Worm (Caenorhabditis elegans) whole organism, L1 larva: ENCODE results near the gene W07E6.5.

ENCODE experiments used
- C04F5.9 ChIP-seq: sonication (generic microtip); optimal IDR thresholded peaks from 2 replicates; lab custom pipeline; 2016; ENCODE audit warnings: missing genetic modification characterization, missing compliant biosample characterization
- C16A3.4 ChIP-seq: fragments of 150-350 bp; optimal IDR thresholded peaks from 2 replicates; lab custom pipeline; 2014; ENCODE audit warnings: missing biosample characterization, missing genetic modification characterization
- C34B4.2 ChIP-seq: sonication (generic microtip); optimal IDR thresholded peaks from 2 replicates; lab custom pipeline; 2017; ENCODE audit warnings: mild to moderate bottlenecking, missing genetic modification characterization, missing compliant biosample characterization
- F16B12.6 ChIP-seq: fragments of 150-350 bp; optimal IDR thresholded peaks from 2 replicates; lab custom pipeline; 2014; ENCODE audit warnings: missing biosample characterization, missing genetic modification characterization
- alr-1 ChIP-seq: fragments of 200-800 bp; sonication (Bioruptor generic); optimal IDR thresholded peaks from 2 replicates; lab custom pipeline; 2018; ENCODE audit warnings: borderline replicate concordance, mild to moderate bottlenecking, missing genetic modification characterization, missing compliant biosample characterization
- ceh-82 ChIP-seq, 3 experiments: fragments of 150-350 bp in 1 of 3; sonication (generic microtip) in 2 of 3; optimal IDR thresholded peaks; 2 replicates each; lab custom pipeline; 2014 to 2017; ENCODE audit warnings: missing biosample characterization in 3 of 3, missing genetic modification characterization in 3 of 3
- dpl-1 ChIP-seq, 3 experiments: fragments of 150-350 bp in 2 of 3; sonication (generic microtip) in 1 of 3; optimal IDR thresholded peaks; 2 replicates each; lab custom pipeline; 2014 to 2017; ENCODE audit warnings: missing biosample characterization in 3 of 3, missing genetic modification characterization in 3 of 3, missing genetic modification reagents in 3 of 3
- dsc-1 ChIP-seq: sonication (generic microtip); optimal IDR thresholded peaks from 2 replicates; lab custom pipeline; 2016; ENCODE audit warnings: mild to moderate bottlenecking, missing genetic modification characterization, missing compliant biosample characterization
- efl-1 ChIP-seq, 4 experiments: fragments of 150-350 bp; optimal IDR thresholded peaks in 3 of 4; peaks in 1 of 4; 1 replicate in 1 of 4; 2 replicates in 3 of 4; lab custom pipeline; 2014; ENCODE audit warnings: missing biosample characterization in 2 of 4, missing genetic modification characterization in 2 of 4, missing genetic modification reagents in 2 of 4
- egl-13 ChIP-seq: sonication (generic microtip); optimal IDR thresholded peaks from 2 replicates; lab custom pipeline; 2016; ENCODE audit warnings: missing genotype, missing genetic modification reagents, missing genetic modification characterization, missing compliant biosample characterization
- elt-3 ChIP-seq, 6 experiments: fragments of 150-350 bp in 1 of 6; sonication (generic microtip); optimal IDR thresholded peaks; 2 replicates each; lab custom pipeline; 2017 to 2018; ENCODE audit warnings: missing biosample characterization in 6 of 6, missing genetic modification characterization in 6 of 6, inconsistent platforms in 1 of 6
- ets-5 ChIP-seq: fragments of 200-800 bp; sonication (Bioruptor generic); IDR thresholded peaks from 2 replicates; pipeline ENCODE4 v1.3.6; 2022; ENCODE audit warnings: missing genetic modification characterization, missing compliant biosample characterization
- fkh-10 ChIP-seq: sonication (generic microtip); optimal IDR thresholded peaks from 2 replicates; lab custom pipeline; 2017; ENCODE audit warnings: missing biosample characterization, missing genetic modification reagents, missing genetic modification characterization
- fos-1 ChIP-seq: fragments of 150-350 bp; optimal IDR thresholded peaks from 2 replicates; lab custom pipeline; 2014; ENCODE audit warnings: missing biosample characterization, missing genetic modification characterization
- grh-1 ChIP-seq: fragments of 200-800 bp; sonication (Bioruptor generic); IDR thresholded peaks from 2 replicates; pipeline ENCODE4 v1.3.6; 2022; ENCODE audit warnings: missing genetic modification reagents, missing genetic modification characterization, missing compliant biosample characterization
- hlh-17 ChIP-seq: fragments of 200-800 bp; sonication (Bioruptor generic); optimal IDR thresholded peaks from 2 replicates; lab custom pipeline; 2018; ENCODE audit warnings: missing genetic modification characterization, mild to moderate bottlenecking, missing compliant biosample characterization, moderate library complexity, borderline replicate concordance
- hlh-4 ChIP-seq: sonication (generic microtip); optimal IDR thresholded peaks from 2 replicates; lab custom pipeline; 2016; ENCODE audit warnings: mild to moderate bottlenecking, missing genetic modification characterization, missing compliant biosample characterization
- hpl-2 ChIP-seq: fragments of 150-350 bp; optimal IDR thresholded peaks from 2 replicates; lab custom pipeline; 2014; ENCODE audit warnings: missing biosample characterization, missing genetic modification reagents, missing genetic modification characterization
- lir-3 ChIP-seq: sonication (generic microtip); optimal IDR thresholded peaks from 2 replicates; lab custom pipeline; 2016; ENCODE audit warnings: mild to moderate bottlenecking, missing genetic modification characterization, moderate library complexity, missing compliant biosample characterization; ENCODE audit not compliant: poor library complexity
- lsy-2 ChIP-seq, 2 experiments: fragments of 150-350 bp; optimal IDR thresholded peaks; 2 replicates each; lab custom pipeline; 2014; ENCODE audit warnings: missing biosample characterization in 2 of 2, missing genetic modification characterization in 2 of 2
- mef-2 ChIP-seq: fragments of 150-350 bp; optimal IDR thresholded peaks from 2 replicates; lab custom pipeline; 2014; ENCODE audit warnings: missing biosample characterization, missing genetic modification characterization
- nhr-11 ChIP-seq: fragments of 150-350 bp; optimal IDR thresholded peaks from 2 replicates; lab custom pipeline; 2014; ENCODE audit warnings: missing biosample characterization, missing genetic modification characterization
- nhr-12 ChIP-seq: sonication (generic microtip); optimal IDR thresholded peaks from 2 replicates; lab custom pipeline; 2017; ENCODE audit warnings: missing biosample characterization, missing genetic modification characterization
- nhr-20 ChIP-seq: sonication (generic microtip); optimal IDR thresholded peaks from 2 replicates; lab custom pipeline; 2016; ENCODE audit warnings: mild to moderate bottlenecking, missing genetic modification characterization, missing compliant biosample characterization
- nhr-76 ChIP-seq: sonication (generic microtip); optimal IDR thresholded peaks from 2 replicates; lab custom pipeline; 2017; ENCODE audit warnings: missing biosample characterization, missing genetic modification characterization
- nhr-77 ChIP-seq: fragments of 150-350 bp; optimal IDR thresholded peaks from 2 replicates; lab custom pipeline; 2014; ENCODE audit warnings: missing biosample characterization, missing genetic modification characterization
- nhr-85 ChIP-seq: sonication (generic microtip); peaks from one replicate; lab custom pipeline; 2016; ENCODE audit warnings: missing genetic modification characterization, inconsistent platforms, missing compliant biosample characterization
- nhr-90 ChIP-seq: sonication (generic microtip); optimal IDR thresholded peaks from 2 replicates; lab custom pipeline; 2016; ENCODE audit warnings: mild to moderate bottlenecking, missing genetic modification characterization, missing compliant biosample characterization; ENCODE audit not compliant: poor library complexity
- pax-3 ChIP-seq: fragments of 200-800 bp; sonication (Bioruptor generic); optimal IDR thresholded peaks from 2 replicates; lab custom pipeline; 2018; ENCODE audit warnings: mild to moderate bottlenecking, missing genetic modification characterization, moderate library complexity, missing compliant biosample characterization
- pqm-1 ChIP-seq: sonication (generic microtip); optimal IDR thresholded peaks from 3 replicates; lab custom pipeline; 2017; ENCODE audit warnings: missing biosample characterization, missing genetic modification characterization
- snu-23 ChIP-seq: sonication (generic microtip); optimal IDR thresholded peaks from 2 replicates; lab custom pipeline; 2016; ENCODE audit warnings: missing genetic modification characterization, missing compliant biosample characterization
- sox-4 ChIP-seq: sonication (generic microtip); optimal IDR thresholded peaks from 2 replicates; lab custom pipeline; 2016; ENCODE audit warnings: missing genetic modification characterization, missing compliant biosample characterization
- unc-30 ChIP-seq: sonication (generic microtip); optimal IDR thresholded peaks from 2 replicates; lab custom pipeline; 2017; ENCODE audit warnings: missing biosample characterization, missing genetic modification characterization
- unc-98 ChIP-seq: fragments of 200-800 bp; sonication (Bioruptor generic); IDR thresholded peaks from 2 replicates; pipeline ENCODE4 v1.3.6; 2022; ENCODE audit warnings: missing genetic modification characterization, missing compliant biosample characterization
- vab-15 ChIP-seq: sonication (generic microtip); optimal IDR thresholded peaks from 2 replicates; lab custom pipeline; 2017; ENCODE audit warnings: missing genotype, mild to moderate bottlenecking, missing genetic modification characterization, missing compliant biosample characterization
- xbp-1 ChIP-seq: sonication (generic microtip); optimal IDR thresholded peaks from 2 replicates; lab custom pipeline; 2016; ENCODE audit warnings: missing genetic modification characterization, missing compliant biosample characterization

Gene W07E6.5

ce11 chrII:460835-461234 lies 12.5 kb upstream of the W07E6.5 start, which contains the start of gene W10D9.3:
TSS of gene W10D9.3 (minus strand) at chrII:460935.
- TF ChIP-seq pax-3 (no peak), hlh-4 (tag; lab: Kevin White, UChicago) (no peak), C16A3.4 (tag; lab: Kevin White, UChicago) (no peak), ets-5 (GFP tag; lab: Robert Waterston, UW) (no peak), C34B4.2 (tag; lab: Kevin White, UChicago) (no peak), dsc-1 (tag; lab: Kevin White, UChicago) (no peak), alr-1 (no peak), vab-15 (tag; lab: Kevin White, UChicago) (no peak), elt-3 (tag; optimal IDR thresholded peaks at IDR 0.05; lab: Kevin White, UChicago) (no peak), hpl-2 (no peak), unc-98 (GFP tag; lab: Robert Waterston, UW) (no peak), nhr-77 (tag; lab: Kevin White, UChicago) (no peak), fos-1 (no peak), hlh-17 (GFP tag; lab: Kevin White, UChicago) (no peak), mef-2 (no peak), nhr-20 (no peak), C04F5.9 (no peak), fkh-10 (GFP tag; lab: Kevin White, UChicago) (no peak), snu-23 (GFP tag; lab: Kevin White, UChicago) (no peak)

- TF ChIP-seq xbp-1 (tag; lab: Kevin White, UChicago) (no peak), lsy-2 (tag; optimal IDR thresholded peaks at IDR 0.05; lab: Kevin White, UChicago) (peak; percentile 21 to 69), efl-1 (optimal IDR thresholded peaks at IDR 0.05; lab: Kevin White, UChicago) (no peak), efl-1 (GFP tag; optimal IDR thresholded peaks at IDR 0.05 in 1 of 2; lab: Kevin White, UChicago) (peak in 1 of 2 experiments; percentile 65), pqm-1 (tag; lab: Kevin White, UChicago) (no peak)
Observed at ce11 chrII:461297-461696, 12.0 kb upstream of the W07E6.5 start.

- TF ChIP-seq grh-1: no peak
- TF ChIP-seq elt-3 (tag; optimal IDR thresholded peaks at IDR 0.05; lab: Kevin White, UChicago): no peak
- TF ChIP-seq nhr-77 (tag; lab: Kevin White, UChicago): no peak
- no peak for TF ChIP-seq nhr-11 (tag; lab: Kevin White, UChicago)
- TF ChIP-seq nhr-76: no peak
- TF ChIP-seq nhr-12 (tag; lab: Kevin White, UChicago): no peak
- no peak for TF ChIP-seq dpl-1 (GFP tag; optimal IDR thresholded peaks at IDR 0.05; lab: Kevin White, UChicago)
- no peak for TF ChIP-seq lir-3 (tag; lab: Kevin White, UChicago)
- TF ChIP-seq C16A3.4 (tag; lab: Kevin White, UChicago): no peak
- TF ChIP-seq sox-4 (tag; lab: Kevin White, UChicago): no peak
- TF ChIP-seq pqm-1 (tag; lab: Kevin White, UChicago): no peak
- TF ChIP-seq egl-13 (tag; lab: Kevin White, UChicago): no peak
- no peak for TF ChIP-seq ceh-82 (tag; optimal IDR thresholded peaks at IDR 0.05; lab: Kevin White, UChicago)
Observed at ce11 chrII:467265-467664, 6.0 kb upstream of the W07E6.5 start, which contains the start of gene nfyb-1. TSS of gene nfyb-1 (minus strand) at chrII:467365.

- TF ChIP-seq F16B12.6 (tag; lab: Kevin White, UChicago): no peak
- no peak for TF ChIP-seq nhr-90 (tag; lab: Kevin White, UChicago)
- TF ChIP-seq efl-1 (optimal IDR thresholded peaks at IDR 0.05; lab: Kevin White, UChicago): no peak
- TF ChIP-seq efl-1 (GFP tag; optimal IDR thresholded peaks at IDR 0.05 in 1 of 2; lab: Kevin White, UChicago): peak in 1 of 2 experiments; percentile 27
Observed at ce11 chrII:470375-470774, 2.9 kb upstream of the W07E6.5 start, which contains the start of gene tomm-22. TSS of gene tomm-22 (minus strand) at chrII:470475.

- TF ChIP-seq unc-30 (no peak), nhr-85 (tag; lab: Kevin White, UChicago) (peak; percentile 58)
Observed at ce11 chrII:475312-475711, 2.0 kb downstream of the W07E6.5 start.
